Fruit fly (Drosophila melanogaster) whole organism, pupa: ENCODE data around the gene dgrn.

Experiments
- CG12605 ChIP-seq: fragments of 200-800 bp; sonication (Bioruptor generic); IDR thresholded peaks from 2 replicates; pipeline ENCODE4 v1.3.6; 2022; ENCODE audit warnings: missing biosample characterization, missing genetic modification characterization
- CG13204 ChIP-seq: fragments of 200-800 bp; sonication (Bioruptor generic); optimal IDR thresholded peaks from 2 replicates; lab custom pipeline; 2018; ENCODE audit warnings: missing biosample characterization, mild to moderate bottlenecking, missing genetic modification characterization, moderate library complexity
- CG14655 ChIP-seq: fragments of 200-800 bp; sonication (Bioruptor generic); optimal IDR thresholded peaks from 3 replicates; lab custom pipeline; 2017; ENCODE audit warnings: mild to moderate bottlenecking, missing biosample characterization, missing genetic modification reagents, missing genetic modification characterization
- CG15710 ChIP-seq: fragments of 200-800 bp; sonication (Bioruptor generic); optimal IDR thresholded peaks from 2 replicates; lab custom pipeline; 2018; ENCODE audit warnings: missing biosample characterization, mild to moderate bottlenecking, missing genetic modification characterization, moderate library complexity
- CG17806 ChIP-seq: fragments of 200-800 bp; sonication (Bioruptor generic); optimal IDR thresholded peaks from 2 replicates; lab custom pipeline; 2018; ENCODE audit warnings: missing biosample characterization, mild to moderate bottlenecking, missing genetic modification characterization, moderate library complexity
- CG32121 ChIP-seq: fragments of 200-800 bp; sonication (Bioruptor generic); IDR thresholded peaks from 2 replicates; pipeline ENCODE4 v1.3.6; 2022; ENCODE audit warnings: missing biosample characterization, missing genetic modification characterization
- CG34367 ChIP-seq: fragments of 200-800 bp; sonication (Bioruptor generic); optimal IDR thresholded peaks from 2 replicates; lab custom pipeline; 2018; ENCODE audit warnings: missing biosample characterization, mild to moderate bottlenecking, missing genetic modification characterization
- CG4496 ChIP-seq: fragments of 200-800 bp; sonication (Bioruptor generic); IDR thresholded peaks from 3 replicates; pipeline ENCODE4 v1.3.6; 2022; ENCODE audit warnings: missing biosample characterization, missing genetic modification characterization
- CG8159 ChIP-seq: fragments of 200-800 bp; sonication (Bioruptor generic); optimal IDR thresholded peaks from 3 replicates; lab custom pipeline; 2018; ENCODE audit warnings: missing biosample characterization, mild to moderate bottlenecking, missing genetic modification characterization, moderate library complexity
- CG9948 ChIP-seq: fragments of 200-800 bp; sonication (Bioruptor generic); optimal IDR thresholded peaks from 2 replicates; lab custom pipeline; 2018; ENCODE audit warnings: missing biosample characterization, mild to moderate bottlenecking, missing genetic modification characterization, moderate library complexity
- D1 ChIP-seq: fragments of 200-800 bp; sonication (Bioruptor generic); optimal IDR thresholded peaks from 2 replicates; lab custom pipeline; 2018; ENCODE audit warnings: missing biosample characterization, mild to moderate bottlenecking, missing genetic modification characterization, moderate library complexity
- EcR ChIP-seq: fragments of 200-800 bp; sonication (Bioruptor generic); optimal IDR thresholded peaks from 3 replicates; lab custom pipeline; 2019; ENCODE audit warnings: missing biosample characterization, missing genetic modification characterization, mild to moderate bottlenecking, moderate library complexity, missing genetic modification reagents
- Pif1A ChIP-seq: fragments of 200-800 bp; sonication (Bioruptor generic); optimal IDR thresholded peaks from 3 replicates; lab custom pipeline; 2016; ENCODE audit warnings: missing biosample characterization, missing genetic modification characterization
- Pif1B ChIP-seq: fragments of 200-800 bp; sonication (Bioruptor generic); optimal IDR thresholded peaks from 3 replicates; lab custom pipeline; 2016; ENCODE audit warnings: missing biosample characterization, missing genetic modification characterization

- TF ChIP-seq CG12605 (GFP tag; lab: Robert Waterston, UW) (no peak), CG4496 (GFP tag; lab: Robert Waterston, UW) (no peak), CG14655 (GFP tag; lab: Kevin White, UChicago) (no peak), EcR (GFP tag; lab: Kevin White, UChicago) (no peak), CG9948 (tag; lab: Kevin White, UChicago) (no peak), Pif1A (GFP tag; lab: Kevin White, UChicago) (no peak), CG13204 (no peak), CG8159 (tag; lab: Kevin White, UChicago) (no peak), CG32121 (no peak), D1 (tag; lab: Kevin White, UChicago) (no peak), Pif1B (GFP tag; lab: Kevin White, UChicago) (no peak), CG34367 (no peak), CG15710 (no peak), CG17806 (tag; lab: Kevin White, UChicago) (no peak)
These were observed 16.9 kb downstream of the dgrn start for dm6 chr3R:5841290-5841689.
